ENCODE assay signal across 5 worm cellular contexts in the genomic region with DNA sequence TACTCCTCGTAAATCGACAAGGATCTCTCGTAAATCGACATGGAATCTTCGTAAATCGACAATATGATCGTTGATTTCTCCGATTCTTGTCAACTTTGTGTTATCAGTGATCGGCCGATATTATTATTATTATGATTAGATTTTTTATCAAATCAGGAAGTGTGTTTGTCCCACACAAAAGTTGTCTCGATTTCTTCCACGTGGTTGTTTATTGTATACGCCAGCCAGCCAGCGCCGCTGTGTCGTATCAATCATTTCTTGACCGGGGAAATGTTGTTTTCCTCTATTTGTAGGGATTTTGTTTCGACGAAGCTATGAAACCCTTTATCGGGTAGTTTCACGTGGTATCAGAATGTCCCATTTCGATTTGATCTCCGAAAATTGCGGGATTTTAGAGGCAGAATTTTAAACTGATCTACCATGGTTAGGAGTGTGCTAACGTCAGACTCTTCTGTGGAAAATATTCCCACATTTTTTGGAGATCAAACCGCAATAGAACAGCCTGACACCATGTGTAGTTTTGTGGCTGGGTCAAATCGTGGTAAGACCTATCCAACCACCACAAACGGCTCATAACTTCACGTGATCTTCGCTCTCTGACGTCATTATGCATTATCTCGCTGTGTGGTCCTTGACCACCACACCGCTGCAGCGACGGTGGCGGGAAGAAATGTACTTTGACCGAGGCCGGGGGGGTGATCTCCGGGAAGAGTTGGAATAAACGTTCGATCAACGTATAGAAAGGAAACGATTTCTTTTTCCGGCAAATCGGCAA.
TF ChIP-seq lines count a peak whose summit lies in the region.

No protein-coding gene starts in this region.

TF ChIP-seq in whole organism, L1 larva, 84 proteins besides CTCF, POLR2A, EP300 and RAD21 (continued from another document):
- TF ChIP-seq efl-1 (optimal IDR thresholded peaks at IDR 0.05; lab: Kevin White, UChicago) (no peak), efl-1 (GFP tag; optimal IDR thresholded peaks at IDR 0.05 in 1 of 2; lab: Kevin White, UChicago) (no peak), mdl-1 (tag; optimal IDR thresholded peaks at IDR 0.05; lab: Kevin White, UChicago) (peak in 1 of 2 experiments; percentile 66), tbx-2 (tag; optimal IDR thresholded peaks at IDR 0.05; lab: Kevin White, UChicago) (peak; percentile 43), nhr-237 (tag; optimal IDR thresholded peaks at IDR 0.05; lab: Kevin White, UChicago) (no peak), elt-2 (tag; optimal IDR thresholded peaks at IDR 0.05; lab: Kevin White, UChicago) (peak; percentile 84), aha-1 (tag; optimal IDR thresholded peaks at IDR 0.05; lab: Kevin White, UChicago) (no peak), lin-35 (GFP tag; optimal IDR thresholded peaks at IDR 0.05; lab: Kevin White, UChicago) (peak in 1 of 2 experiments; percentile 18), lin-14 (GFP tag; optimal IDR thresholded peaks at IDR 0.05; lab: Kevin White, UChicago) (peak; percentile 66), nhr-20 (tag; optimal IDR thresholded peaks at IDR 0.05; lab: Kevin White, UChicago) (peak; percentile 50), ama-1 (optimal IDR thresholded peaks at IDR 0.05; lab: Kevin White, UChicago) (no peak), unc-86 (tag; optimal IDR thresholded peaks at IDR 0.05; lab: Kevin White, UChicago) (no peak), nhr-77 (tag; optimal IDR thresholded peaks at IDR 0.05; lab: Kevin White, UChicago) (no peak), blmp-1 (tag; optimal IDR thresholded peaks at IDR 0.05; lab: Kevin White, UChicago) (peak; percentile 75), fkh-8 (tag; optimal IDR thresholded peaks at IDR 0.05; lab: Kevin White, UChicago) (no peak), nhr-85 (tag; lab: Kevin White, UChicago) (peak; percentile 88), nhr-90 (tag; optimal IDR thresholded peaks at IDR 0.05; lab: Kevin White, UChicago; ENCODE audit: poor library complexity) (no peak), pax-3 (tag; optimal IDR thresholded peaks at IDR 0.05; lab: Kevin White, UChicago) (no peak)

TF ChIP-seq in whole organism, L2 larva, 48 proteins besides CTCF, POLR2A, EP300 and RAD21 (continued from another document):
- no peak for TF ChIP-seq skn-1 (tag; optimal IDR thresholded peaks at IDR 0.05; lab: Kevin White, UChicago)
- no peak for TF ChIP-seq ztf-1 (GFP tag; conservative IDR thresholded peaks at IDR 0.05; lab: Robert Waterston, UW)
- TF ChIP-seq unc-55 (GFP tag; optimal IDR thresholded peaks at IDR 0.05; lab: Kevin White, UChicago) = no peak
- no peak for TF ChIP-seq sma-9 (GFP tag; optimal IDR thresholded peaks at IDR 0.05; lab: Kevin White, UChicago)
- TF ChIP-seq sma-9 (tag; optimal IDR thresholded peaks at IDR 0.05; lab: Kevin White, UChicago) = no peak
- TF ChIP-seq elt-3 (tag; optimal IDR thresholded peaks at IDR 0.05; lab: Kevin White, UChicago) = no peak
- peak; percentile 58 for TF ChIP-seq sma-3 (GFP tag; optimal IDR thresholded peaks at IDR 0.05; lab: Kevin White, UChicago)

TF ChIP-seq in whole organism, L4 larva, 104 proteins besides CTCF, POLR2A, EP300 and RAD21 (continued from another document and continues in another):
- TF ChIP-seq hlh-30 (tag; optimal IDR thresholded peaks at IDR 0.05; lab: Kevin White, UChicago; ENCODE audit: insufficient read depth) (peak; percentile 23), arid-1 (GFP tag; conservative IDR thresholded peaks at IDR 0.05; lab: Robert Waterston, UW) (no peak), ceh-44 (GFP tag; IDR thresholded peaks at IDR 0.05; lab: Robert Waterston, UW) (no peak), nhr-76 (tag; optimal IDR thresholded peaks at IDR 0.05; lab: Kevin White, UChicago) (no peak), tra-1 (GFP tag; IDR thresholded peaks at IDR 0.05; lab: Robert Waterston, UW) (no peak), F44E2.7 (GFP tag; IDR thresholded peaks at IDR 0.05; lab: Robert Waterston, UW) (no peak), nhr-28 (tag; optimal IDR thresholded peaks at IDR 0.05; lab: Kevin White, UChicago) (peak; percentile 67), F37D6.2 (tag; optimal IDR thresholded peaks at IDR 0.05; lab: Kevin White, UChicago) (no peak), hmg-1.1 (GFP tag; IDR thresholded peaks at IDR 0.05; lab: Robert Waterston, UW) (no peak), php-3 (GFP tag; IDR thresholded peaks at IDR 0.05; lab: Robert Waterston, UW) (peak; percentile 39; the same call in 1 of the 2 replicates), ztf-11 (tag; optimal IDR thresholded peaks at IDR 0.05; lab: Kevin White, UChicago) (no peak), nhr-77 (tag; optimal IDR thresholded peaks at IDR 0.05; lab: Kevin White, UChicago) (peak; percentile 84), hif-1 (tag; optimal IDR thresholded peaks at IDR 0.05; lab: Kevin White, UChicago) (peak in 1 of 2 experiments; percentile 22), lsy-2 (tag; optimal IDR thresholded peaks at IDR 0.05; lab: Kevin White, UChicago) (peak in 1 of 2 experiments; percentile 1), mes-2 (tag; optimal IDR thresholded peaks at IDR 0.05; lab: Kevin White, UChicago; ENCODE audit: poor library complexity, severe bottlenecking) (peak; percentile 29), nhr-25 (tag; optimal IDR thresholded peaks at IDR 0.05; lab: Kevin White, UChicago; ENCODE audit: borderline replicate concordance, insufficient read depth) (no peak), mxl-3 (GFP tag; optimal IDR thresholded peaks at IDR 0.05; lab: Kevin White, UChicago) (peak; percentile 52), lin-1 (GFP tag; IDR thresholded peaks at IDR 0.05; lab: Robert Waterston, UW) (0 out of 2 replicates have a peak, but pooled peaks have one; percentile 12), dmd-6 (GFP tag; IDR thresholded peaks at IDR 0.05; lab: Robert Waterston, UW) (peak; percentile 61), R02D3.7 (tag; optimal IDR thresholded peaks at IDR 0.05; lab: Kevin White, UChicago) (no peak), zfp-3 (GFP tag; conservative IDR thresholded peaks at IDR 0.05; lab: Robert Waterston, UW) (no peak), nhr-10 (tag; optimal IDR thresholded peaks at IDR 0.05; lab: Kevin White, UChicago) (no peak), sdz-12 (GFP tag; optimal IDR thresholded peaks at IDR 0.05; lab: Kevin White, UChicago) (no peak), pha-4 (GFP tag; IDR thresholded peaks at IDR 0.05; lab: Robert Waterston, UW) (no peak), pha-4 (tag; optimal IDR thresholded peaks at IDR 0.05; lab: Kevin White, UChicago) (no peak), ceh-82 (tag; optimal IDR thresholded peaks at IDR 0.05; lab: Kevin White, UChicago) (no peak), nhr-42 (GFP tag; IDR thresholded peaks at IDR 0.05; lab: Robert Waterston, UW) (0 out of 2 replicates have a peak, but pooled peaks have one; percentile 51), mdl-1 (tag; optimal IDR thresholded peaks at IDR 0.05; lab: Kevin White, UChicago) (peak in 1 of 2 experiments; percentile 68), ama-1 (optimal IDR thresholded peaks at IDR 0.05; lab: Kevin White, UChicago) (no peak), lir-3 (tag; optimal IDR thresholded peaks at IDR 0.05; lab: Kevin White, UChicago) (no peak), daf-12 (tag; optimal IDR thresholded peaks at IDR 0.05; lab: Kevin White, UChicago) (no peak), F26F4.8 (GFP tag; conservative IDR thresholded peaks at IDR 0.05; lab: Robert Waterston, UW) (no peak), T20F7.1 (GFP tag; optimal IDR thresholded peaks at IDR 0.05; lab: Kevin White, UChicago) (no peak)

TF ChIP-seq in whole organism, late embryonic, 69 proteins besides CTCF, POLR2A, EP300 and RAD21 (continued from another document):
- TF ChIP-seq unc-3 (GFP tag; conservative IDR thresholded peaks at IDR 0.05; lab: Robert Waterston, UW) (no peak), unc-3 (tag; optimal IDR thresholded peaks at IDR 0.05; lab: Kevin White, UChicago) (no peak), ceh-18 (tag; optimal IDR thresholded peaks at IDR 0.05; lab: Kevin White, UChicago) (no peak), ceh-24 (tag; optimal IDR thresholded peaks at IDR 0.05; lab: Kevin White, UChicago) (no peak), pros-1 (tag; optimal IDR thresholded peaks at IDR 0.05; lab: Kevin White, UChicago) (no peak), ceh-31 (tag; optimal IDR thresholded peaks at IDR 0.05; lab: Kevin White, UChicago) (peak; percentile 3), hlh-30 (tag; optimal IDR thresholded peaks at IDR 0.05; lab: Kevin White, UChicago; ENCODE audit: insufficient read depth) (peak; percentile 74), odd-2 (tag; optimal IDR thresholded peaks at IDR 0.05; lab: Kevin White, UChicago) (no peak), elt-2 (tag; optimal IDR thresholded peaks at IDR 0.05; lab: Kevin White, UChicago) (peak; percentile 25), hlh-15 (tag; optimal IDR thresholded peaks at IDR 0.05; lab: Kevin White, UChicago) (no peak), sox-2 (GFP tag; IDR thresholded peaks at IDR 0.05; lab: Robert Waterston, UW) (no peak), mec-3 (tag; optimal IDR thresholded peaks at IDR 0.05; lab: Kevin White, UChicago; ENCODE audit: borderline replicate concordance) (no peak), fax-1 (tag; optimal IDR thresholded peaks at IDR 0.05; lab: Kevin White, UChicago) (no peak), ceh-30 (tag; optimal IDR thresholded peaks at IDR 0.05; lab: Kevin White, UChicago) (no peak), syd-9 (tag; optimal IDR thresholded peaks at IDR 0.05; lab: Kevin White, UChicago) (no peak), nhr-232 (tag; optimal IDR thresholded peaks at IDR 0.05; lab: Kevin White, UChicago) (no peak), che-1 (tag; optimal IDR thresholded peaks at IDR 0.05; lab: Kevin White, UChicago) (no peak)

TF ChIP-seq in whole organism, mixed stage, embryonic, 35 proteins besides CTCF, POLR2A, EP300 and RAD21 (continued from another document):
- TF ChIP-seq ztf-11 (tag; optimal IDR thresholded peaks at IDR 0.05; lab: Kevin White, UChicago) = no peak
- peak; percentile 14 for TF ChIP-seq lin-13 (tag; optimal IDR thresholded peaks at IDR 0.05; lab: Kevin White, UChicago)
- TF ChIP-seq ces-1 (GFP tag; optimal IDR thresholded peaks at IDR 0.05; lab: Kevin White, UChicago) = no peak
- no peak for TF ChIP-seq mep-1 (tag; optimal IDR thresholded peaks at IDR 0.05; lab: Kevin White, UChicago)
- no peak for TF ChIP-seq bed-3 (GFP tag; optimal IDR thresholded peaks at IDR 0.05; lab: Kevin White, UChicago)
- no peak for TF ChIP-seq mls-2 (tag; optimal IDR thresholded peaks at IDR 0.05; lab: Kevin White, UChicago)
- TF ChIP-seq ceh-43 (GFP tag; optimal IDR thresholded peaks at IDR 0.05; lab: Kevin White, UChicago) = no peak
- no peak for TF ChIP-seq lsy-2 (tag; optimal IDR thresholded peaks at IDR 0.05; lab: Kevin White, UChicago)
- no peak for TF ChIP-seq mab-5 (tag; optimal IDR thresholded peaks at IDR 0.05; lab: Kevin White, UChicago)
- peak; percentile 57 for TF ChIP-seq nhr-2 (tag; optimal IDR thresholded peaks at IDR 0.05; lab: Kevin White, UChicago)
- no peak for TF ChIP-seq blmp-1 (tag; optimal IDR thresholded peaks at IDR 0.05; lab: Kevin White, UChicago)
- no peak for TF ChIP-seq unc-39 (tag; optimal IDR thresholded peaks at IDR 0.05; lab: Kevin White, UChicago)
- peak; percentile 1 for TF ChIP-seq elt-3 (tag; optimal IDR thresholded peaks at IDR 0.05; lab: Kevin White, UChicago)
- TF ChIP-seq tbx-8 (GFP tag; optimal IDR thresholded peaks at IDR 0.05; lab: Kevin White, UChicago) = no peak
- TF ChIP-seq nhr-12 (tag; optimal IDR thresholded peaks at IDR 0.05; lab: Kevin White, UChicago) = no peak
- TF ChIP-seq flh-1 (GFP tag; optimal IDR thresholded peaks at IDR 0.05; lab: Kevin White, UChicago) = no peak
- TF ChIP-seq ceh-39 (tag; optimal IDR thresholded peaks at IDR 0.05; lab: Kevin White, UChicago) = no peak
- no peak for TF ChIP-seq drap-1 (GFP tag; optimal IDR thresholded peaks at IDR 0.05; lab: Kevin White, UChicago)
